Fruit fly (Drosophila melanogaster) whole organism, embryonic: ENCODE data around the gene Adh.

Experiments
- Blimp-1 ChIP-seq: fragments of 200-800 bp; sonication (Bioruptor generic); optimal IDR thresholded peaks from 3 replicates; lab custom pipeline; 2018; ENCODE audit warnings: missing biosample characterization, missing genetic modification characterization, mild to moderate bottlenecking, moderate library complexity, missing genetic modification reagents
- CG10267 ChIP-seq: fragments of 200-800 bp; sonication (Bioruptor generic); optimal IDR thresholded peaks from 2 replicates; lab custom pipeline; 2018; ENCODE audit warnings: missing biosample characterization, mild to moderate bottlenecking, missing genetic modification characterization, moderate library complexity
- CG10565 ChIP-seq: fragments of 200-800 bp; sonication (Bioruptor generic); optimal IDR thresholded peaks from 3 replicates; lab custom pipeline; 2016; ENCODE audit warnings: missing biosample characterization, mild to moderate bottlenecking, missing genetic modification characterization
- CG11456 ChIP-seq: fragments of 200-800 bp; sonication (Bioruptor generic); IDR thresholded peaks from 3 replicates; pipeline ENCODE4 v1.3.6; 2022; ENCODE audit warnings: missing biosample characterization, missing genetic modification characterization
- CG11723 ChIP-seq: fragments of 200-800 bp; sonication (Bioruptor generic); optimal IDR thresholded peaks from 2 replicates; lab custom pipeline; 2017; ENCODE audit warnings: missing biosample characterization, mild to moderate bottlenecking, missing genetic modification characterization
- CG12219 ChIP-seq: fragments of 200-800 bp; sonication (Bioruptor generic); optimal IDR thresholded peaks from 3 replicates; lab custom pipeline; 2018; ENCODE audit warnings: missing biosample characterization, mild to moderate bottlenecking, missing genetic modification characterization
- CG14667 ChIP-seq: fragments of 200-800 bp; sonication (Bioruptor generic); IDR thresholded peaks from 2 replicates; pipeline ENCODE4 v1.3.6; 2022; ENCODE audit warnings: missing biosample characterization, missing genetic modification characterization
- CG17385 ChIP-seq: fragments of 200-800 bp; sonication (Bioruptor generic); optimal IDR thresholded peaks from 3 replicates; lab custom pipeline; 2018; ENCODE audit warnings: missing biosample characterization, mild to moderate bottlenecking, missing genetic modification characterization
- CG18619 ChIP-seq: fragments of 200-800 bp; sonication (Bioruptor generic); optimal IDR thresholded peaks from 3 replicates; lab custom pipeline; 2017; ENCODE audit warnings: missing biosample characterization, mild to moderate bottlenecking, missing genetic modification characterization
- CG2120 ChIP-seq: fragments of 200-800 bp; sonication (Bioruptor generic); optimal IDR thresholded peaks from 3 replicates; lab custom pipeline; 2016; ENCODE audit warnings: missing biosample characterization, missing genetic modification characterization
- CG2712 ChIP-seq: fragments of 200-800 bp; optimal IDR thresholded peaks from 3 replicates; lab custom pipeline; 2019; ENCODE audit warnings: missing biosample characterization, mild to moderate bottlenecking, missing genetic modification characterization, moderate library complexity
- CG31388 ChIP-seq: fragments of 200-800 bp; sonication (Bioruptor generic); optimal IDR thresholded peaks from 2 replicates; lab custom pipeline; 2016; ENCODE audit warnings: missing biosample characterization, missing genetic modification characterization
- CG34376 ChIP-seq: fragments of 200-800 bp; sonication (Bioruptor generic); optimal IDR thresholded peaks from 2 replicates; lab custom pipeline; 2018; ENCODE audit warnings: missing biosample characterization, mild to moderate bottlenecking, missing genetic modification characterization
- CG3995 ChIP-seq: fragments of 200-800 bp; sonication (Bioruptor generic); optimal IDR thresholded peaks from 3 replicates; lab custom pipeline; 2016; ENCODE audit warnings: missing biosample characterization, missing genetic modification characterization
- CG43689 ChIP-seq: fragments of 200-800 bp; sonication (Bioruptor generic); IDR thresholded peaks from 2 replicates; pipeline ENCODE4 v1.3.6; 2022; ENCODE audit warnings: missing biosample characterization, missing genetic modification characterization
- CG4707 ChIP-seq: fragments of 200-800 bp; sonication (Bioruptor generic); optimal IDR thresholded peaks from 2 replicates; lab custom pipeline; 2018; ENCODE audit warnings: missing biosample characterization, mild to moderate bottlenecking, missing genetic modification characterization, moderate library complexity
- CG5953 ChIP-seq: fragments of 200-800 bp; sonication (Bioruptor generic); IDR thresholded peaks from 2 replicates; pipeline ENCODE4 v1.3.6; 2022; ENCODE audit warnings: missing biosample characterization, missing genetic modification characterization
- CG6854 ChIP-seq: fragments of 200-800 bp; sonication (Bioruptor generic); optimal IDR thresholded peaks from 3 replicates; lab custom pipeline; 2017; ENCODE audit warnings: missing biosample characterization, mild to moderate bottlenecking, missing genetic modification characterization
- CG7357 ChIP-seq: fragments of 200-800 bp; sonication (Bioruptor generic); IDR thresholded peaks from 3 replicates; pipeline ENCODE4 v1.3.6; 2022; ENCODE audit warnings: missing biosample characterization, missing genetic modification characterization
- CG8944 ChIP-seq: fragments of 200-800 bp; sonication (Bioruptor generic); optimal IDR thresholded peaks from 3 replicates; lab custom pipeline; 2016; ENCODE audit warnings: missing biosample characterization, missing genetic modification characterization
- CG9817 ChIP-seq: fragments of 200-800 bp; sonication (Bioruptor generic); optimal IDR thresholded peaks from 2 replicates; lab custom pipeline; 2018; ENCODE audit warnings: missing biosample characterization, mild to moderate bottlenecking, missing genetic modification characterization, moderate library complexity
- CTCF ChIP-seq: fragments of 200-800 bp; sonication (Bioruptor generic); optimal IDR thresholded peaks from 2 replicates; lab custom pipeline; 2017; ENCODE audit warnings: missing biosample characterization, mild to moderate bottlenecking, missing genetic modification characterization, moderate library complexity
- D19A ChIP-seq: fragments of 200-800 bp; optimal IDR thresholded peaks from 3 replicates; lab custom pipeline; 2019; ENCODE audit warnings: missing biosample characterization, mild to moderate bottlenecking, missing genetic modification characterization, moderate library complexity
- Dp ChIP-seq: fragments of 200-800 bp; sonication (Bioruptor generic); optimal IDR thresholded peaks from 2 replicates; lab custom pipeline; 2018; ENCODE audit warnings: missing biosample characterization, mild to moderate bottlenecking, missing genetic modification characterization, moderate library complexity
- Ets65A ChIP-seq: fragments of 200-800 bp; sonication (Bioruptor generic); peaks from one replicate; lab custom pipeline; 2016; ENCODE audit warnings: missing biosample characterization, missing genetic modification characterization
- Myb ChIP-seq: fragments of 200-800 bp; sonication (Bioruptor generic); optimal IDR thresholded peaks from 2 replicates; lab custom pipeline; 2016; ENCODE audit warnings: missing biosample characterization, missing genetic modification characterization
- NFAT ChIP-seq: fragments of 200-800 bp; sonication (Bioruptor generic); IDR thresholded peaks from 2 replicates; pipeline ENCODE4 v1.3.6; 2022; ENCODE audit warnings: missing biosample characterization, missing genetic modification characterization
- Nf-YA ChIP-seq: fragments of 200-800 bp; sonication (Bioruptor generic); IDR thresholded peaks from 2 replicates; pipeline ENCODE4 v1.3.6; 2022; ENCODE audit warnings: missing biosample characterization, missing genetic modification characterization
- NfI ChIP-seq: fragments of 200-800 bp; sonication (Bioruptor generic); optimal IDR thresholded peaks from 3 replicates; lab custom pipeline; 2018; ENCODE audit warnings: missing biosample characterization, mild to moderate bottlenecking, missing genetic modification characterization, moderate library complexity
- Opbp ChIP-seq: fragments of 200-800 bp; sonication (Bioruptor generic); IDR thresholded peaks from 3 replicates; pipeline ENCODE4 v1.3.6; 2022; ENCODE audit warnings: missing biosample characterization, missing genetic modification characterization; ENCODE audit not compliant: partially characterized antibody
- Sox100B ChIP-seq: fragments of 200-800 bp; sonication (Bioruptor generic); optimal IDR thresholded peaks from 3 replicates; lab custom pipeline; 2018; ENCODE audit warnings: missing biosample characterization, mild to moderate bottlenecking, missing genetic modification characterization
- Stat92E ChIP-seq, 3 experiments: fragments of >200 bp in 2 of 3; fragments of 200-800 bp in 1 of 3; sonication (Bioruptor generic) in 1 of 3; optimal IDR thresholded peaks; 2 replicates each; lab custom pipeline; 2017 to 2019; ENCODE audit warnings: missing biosample characterization in 3 of 3, missing genetic modification characterization in 3 of 3, mild to moderate bottlenecking in 1 of 3, moderate library complexity in 1 of 3
- ase ChIP-seq: fragments of 200-800 bp; sonication (Bioruptor generic); IDR thresholded peaks from 3 replicates; pipeline ENCODE4 v1.3.6; 2022; ENCODE audit warnings: missing biosample characterization, missing genetic modification characterization
- ash1 ChIP-seq: fragments of 200-800 bp; sonication (Bioruptor generic); optimal IDR thresholded peaks from 2 replicates; lab custom pipeline; 2018; ENCODE audit warnings: missing biosample characterization, mild to moderate bottlenecking, missing genetic modification characterization
- az2 ChIP-seq: fragments of 200-800 bp; sonication (Bioruptor generic); optimal IDR thresholded peaks from 3 replicates; lab custom pipeline; 2016; ENCODE audit warnings: missing biosample characterization, missing genetic modification characterization
- crp ChIP-seq, 2 experiments: fragments of 200-800 bp; sonication (Bioruptor generic); optimal IDR thresholded peaks; 2 replicates in 1 of 2; 3 replicates in 1 of 2; lab custom pipeline; 2017; ENCODE audit warnings: missing biosample characterization in 2 of 2, missing genetic modification characterization in 2 of 2, mild to moderate bottlenecking in 1 of 2, moderate library complexity in 1 of 2
- dan ChIP-seq: fragments of 200-800 bp; sonication (Bioruptor generic); IDR thresholded peaks from 2 replicates; pipeline ENCODE4 v1.3.6; 2022; ENCODE audit warnings: missing biosample characterization, missing genetic modification characterization
- eyg ChIP-seq: fragments of 200-800 bp; sonication (Bioruptor generic); optimal IDR thresholded peaks from 3 replicates; lab custom pipeline; 2016; ENCODE audit warnings: missing biosample characterization, missing genetic modification characterization
- fd102C ChIP-seq: fragments of 200-800 bp; sonication (Bioruptor generic); optimal IDR thresholded peaks from 2 replicates; lab custom pipeline; 2018; ENCODE audit warnings: missing biosample characterization, mild to moderate bottlenecking, missing genetic modification characterization, moderate library complexity
- gcm2 ChIP-seq: fragments of 200-800 bp; sonication (Bioruptor generic); optimal IDR thresholded peaks from 2 replicates; lab custom pipeline; 2016; ENCODE audit warnings: missing biosample characterization, missing genetic modification characterization
- grn ChIP-seq: fragments of 200-800 bp; sonication (Bioruptor generic); optimal IDR thresholded peaks from 3 replicates; lab custom pipeline; 2017; ENCODE audit warnings: missing biosample characterization, missing genetic modification characterization
- kay ChIP-seq: fragments of 200-800 bp; sonication (Bioruptor generic); optimal IDR thresholded peaks from 2 replicates; lab custom pipeline; 2016; ENCODE audit warnings: missing biosample characterization, missing genetic modification characterization
- lmd ChIP-seq: fragments of 200-800 bp; sonication (Bioruptor generic); IDR thresholded peaks from 2 replicates; pipeline ENCODE4 v1.3.6; 2022; ENCODE audit warnings: missing biosample characterization, missing genetic modification characterization
- nerfin-1 ChIP-seq: fragments of 200-800 bp; sonication (Bioruptor generic); optimal IDR thresholded peaks from 3 replicates; lab custom pipeline; 2019; ENCODE audit warnings: missing biosample characterization, mild to moderate bottlenecking, missing genetic modification characterization, moderate library complexity
- p53 ChIP-seq: fragments of 200-800 bp; sonication (Bioruptor generic); optimal IDR thresholded peaks from 2 replicates; lab custom pipeline; 2016; ENCODE audit warnings: missing biosample characterization, missing genetic modification characterization
- pan ChIP-seq, 4 experiments: fragments of >200 bp in 3 of 4; fragments of 200-800 bp in 1 of 4; sonication (Bioruptor generic) in 1 of 4; optimal IDR thresholded peaks in 3 of 4; IDR thresholded peaks in 1 of 4; 2 replicates each; pipeline versions ENCODE4 v1.3.6 to Lab custom; 2017 to 2022; ENCODE audit warnings: missing biosample characterization in 2 of 4, missing genetic modification characterization in 2 of 4, mixed read lengths in 1 of 4
- rib ChIP-seq: fragments of 200-800 bp; sonication (Bioruptor generic); IDR thresholded peaks from 2 replicates; pipeline ENCODE4 v1.3.6; 2022; ENCODE audit warnings: missing biosample characterization, missing genetic modification characterization
- run ChIP-seq: fragments of 200-800 bp; sonication (Bioruptor generic); optimal IDR thresholded peaks from 3 replicates; lab custom pipeline; 2018; ENCODE audit warnings: missing biosample characterization, mild to moderate bottlenecking, missing genetic modification characterization
- schlank ChIP-seq: fragments of 200-800 bp; sonication (Bioruptor generic); optimal IDR thresholded peaks from 2 replicates; lab custom pipeline; 2018; ENCODE audit warnings: missing biosample characterization, mild to moderate bottlenecking, missing genetic modification characterization
- sens-2 ChIP-seq: fragments of 200-800 bp; sonication (Bioruptor generic); IDR thresholded peaks from 2 replicates; pipeline ENCODE4 v1.3.6; 2022; ENCODE audit warnings: missing biosample characterization, missing genetic modification characterization
- so ChIP-seq: fragments of 200-800 bp; sonication (Bioruptor generic); IDR thresholded peaks from 3 replicates; pipeline ENCODE4 v1.3.6; 2022; ENCODE audit warnings: missing biosample characterization, missing genetic modification characterization
- zfh1 ChIP-seq: fragments of 200-800 bp; sonication (Bioruptor generic); IDR thresholded peaks from 3 replicates; pipeline ENCODE4 v1.3.6; 2022; ENCODE audit warnings: missing biosample characterization, missing genetic modification characterization

Gene Adh

dm6 chr2L:14622182-14622581 lies 6.8 kb downstream of the Adh start (continued):
- TF ChIP-seq CG10267 (tag; lab: Kevin White, UChicago) = peak; percentile 65
- no peak for TF ChIP-seq CG31388 (GFP tag; lab: Kevin White, UChicago)
- peak; percentile 59 for TF ChIP-seq CG2712 (tag; lab: Kevin White, UChicago)
- no peak for TF ChIP-seq Opbp (GFP tag; lab: Robert Waterston, UW)
- no peak for TF ChIP-seq NFAT (GFP tag; lab: Robert Waterston, UW)
- no peak for TF ChIP-seq NfI (GFP tag; lab: Kevin White, UChicago)
- no peak for TF ChIP-seq sens-2 (GFP tag; lab: Robert Waterston, UW)
- no peak for TF ChIP-seq CG9817 (tag; lab: Kevin White, UChicago)
- TF ChIP-seq schlank = no peak
- no peak for TF ChIP-seq eyg (GFP tag; lab: Kevin White, UChicago)
- no peak for TF ChIP-seq CG18619 (GFP tag; lab: Kevin White, UChicago)
- no peak for TF ChIP-seq CG5953 (GFP tag; lab: Robert Waterston, UW)
- no peak for TF ChIP-seq CG14667 (GFP tag; lab: Robert Waterston, UW)
- no peak for TF ChIP-seq ase
- TF ChIP-seq Myb = no peak
- no peak for TF ChIP-seq kay (GFP tag; lab: Kevin White, UChicago)
- TF ChIP-seq fd102C (GFP tag; lab: Kevin White, UChicago) = no peak
- no peak for TF ChIP-seq CG4707 (GFP tag; lab: Kevin White, UChicago)
- no peak for TF ChIP-seq CTCF
- peak; percentile 10 for TF ChIP-seq nerfin-1 (tag; lab: Kevin White, UChicago)
- no peak for TF ChIP-seq CG17385 (GFP tag; lab: Kevin White, UChicago)
- no peak for TF ChIP-seq run
- no peak for TF ChIP-seq ash1 (GFP tag; lab: Kevin White, UChicago)
- TF ChIP-seq CG3995 (GFP tag; lab: Kevin White, UChicago) = no peak
- TF ChIP-seq CG2120 (GFP tag; lab: Kevin White, UChicago) = peak; percentile 23
- no peak for TF ChIP-seq Nf-YA
- peak; percentile 42 for TF ChIP-seq CG8944 (GFP tag; lab: Kevin White, UChicago)
- peak; percentile 18 for TF ChIP-seq D19A (tag; lab: Kevin White, UChicago)
- TF ChIP-seq CG12219 (GFP tag; lab: Kevin White, UChicago) = peak; percentile 42
- TF ChIP-seq Dp (GFP tag; lab: Kevin White, UChicago) = no peak
- TF ChIP-seq CG7357 = no peak
- no peak for TF ChIP-seq pan (optimal IDR thresholded peaks at IDR 0.05; lab: Kevin White, UChicago)
- TF ChIP-seq pan (GFP tag; optimal IDR thresholded peaks at IDR 0.05 in 1 of 2, IDR thresholded peaks at IDR 0.05 in 1 of 2) = peak in 1 of 2 experiments; percentile 56
- TF ChIP-seq CG43689 (GFP tag; lab: Robert Waterston, UW) = no peak
- TF ChIP-seq p53 (GFP tag; lab: Kevin White, UChicago) = no peak
- TF ChIP-seq lmd (GFP tag; lab: Robert Waterston, UW) = peak; percentile 47
- no peak for TF ChIP-seq dan (GFP tag; lab: Robert Waterston, UW)
- no peak for TF ChIP-seq CG10565
- TF ChIP-seq CG11456 (GFP tag; lab: Robert Waterston, UW) = no peak
- TF ChIP-seq so (GFP tag; lab: Robert Waterston, UW) = no peak
- no peak for TF ChIP-seq CG6854
- peak; percentile 58 for TF ChIP-seq az2 (GFP tag; lab: Kevin White, UChicago)
- TF ChIP-seq Sox100B (GFP tag; lab: Kevin White, UChicago) = no peak
- peak; percentile 73 for TF ChIP-seq zfh1
- no peak for TF ChIP-seq gcm2 (GFP tag; lab: Kevin White, UChicago)
- TF ChIP-seq Stat92E (GFP tag; optimal IDR thresholded peaks at IDR 0.05; lab: Kevin White, UChicago) = no peak
- no peak for TF ChIP-seq CG11723 (GFP tag; lab: Kevin White, UChicago)
- TF ChIP-seq crp (GFP tag; optimal IDR thresholded peaks at IDR 0.05; lab: Kevin White, UChicago) = no peak
- TF ChIP-seq grn (GFP tag; lab: Kevin White, UChicago) = no peak
- TF ChIP-seq CG34376 = no peak
- no peak for TF ChIP-seq Ets65A (GFP tag; lab: Kevin White, UChicago)
- peak; percentile 50 for TF ChIP-seq Blimp-1 (GFP tag; lab: Kevin White, UChicago)
- no peak for TF ChIP-seq rib (GFP tag; lab: Robert Waterston, UW)
